Worm (Caenorhabditis elegans): Measurements from ENCODE around the gene ZK185.2.

DNA sequence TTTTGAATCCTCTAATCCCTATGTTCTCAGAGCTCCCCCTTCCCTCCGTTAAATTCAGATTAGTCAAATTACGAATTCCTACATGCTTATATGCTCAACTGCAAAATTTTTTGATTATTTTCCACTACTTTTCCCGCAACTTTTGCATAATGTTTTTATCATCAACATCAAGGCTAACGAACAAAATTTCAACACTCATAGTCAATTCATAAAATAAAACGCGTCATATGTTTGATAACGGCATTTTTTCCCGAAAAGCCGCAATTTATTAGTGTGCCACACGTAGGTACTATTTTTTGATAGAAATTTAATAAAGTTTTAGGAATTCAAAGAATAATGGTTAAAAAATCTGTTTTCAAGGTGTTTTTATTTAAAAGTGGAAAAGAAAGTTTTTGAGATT, 22.8 kb downstream of the ZK185.2 start:
- TF ChIP-seq tab-1 (GFP tag; IDR thresholded peaks at IDR 0.05) (no peak), med-1 (GFP tag; optimal IDR thresholded peaks at IDR 0.05; ENCODE audit: insufficient read depth) (no peak), ztf-29 (GFP tag; IDR thresholded peaks at IDR 0.05) (no peak), ztf-23 (GFP tag; IDR thresholded peaks at IDR 0.05) (no peak), klf-2 (GFP tag; conservative IDR thresholded peaks at IDR 0.05) (no peak), flt-1 (GFP tag; IDR thresholded peaks at IDR 0.05) (no peak), cog-1 (tag; optimal IDR thresholded peaks at IDR 0.05) (no peak), T22C8.4 (GFP tag; IDR thresholded peaks at IDR 0.05) (no peak), ref-1 (GFP tag; conservative IDR thresholded peaks at IDR 0.05) (no peak)
